Fruit fly (Drosophila melanogaster) whole organism, pupa: ENCODE data around the gene CG34268.
A peak's percentile ranks its signal among the peaks of the same experiment; 100 is the strongest.

ENCODE experiments used
- CG10348 ChIP-seq: fragments of 200-800 bp; sonication (Bioruptor generic); IDR thresholded peaks from 2 replicates; pipeline ENCODE4 v1.3.6; 2022; ENCODE audit warnings: missing biosample characterization, missing genetic modification characterization
- CG12605 ChIP-seq: fragments of 200-800 bp; sonication (Bioruptor generic); IDR thresholded peaks from 2 replicates; pipeline ENCODE4 v1.3.6; 2022; ENCODE audit warnings: missing biosample characterization, missing genetic modification characterization
- CG13204 ChIP-seq: fragments of 200-800 bp; sonication (Bioruptor generic); optimal IDR thresholded peaks from 2 replicates; lab custom pipeline; 2018; ENCODE audit warnings: missing biosample characterization, mild to moderate bottlenecking, missing genetic modification characterization, moderate library complexity
- CG14655 ChIP-seq: fragments of 200-800 bp; sonication (Bioruptor generic); optimal IDR thresholded peaks from 3 replicates; lab custom pipeline; 2017; ENCODE audit warnings: mild to moderate bottlenecking, missing biosample characterization, missing genetic modification reagents, missing genetic modification characterization
- CG15710 ChIP-seq: fragments of 200-800 bp; sonication (Bioruptor generic); optimal IDR thresholded peaks from 2 replicates; lab custom pipeline; 2018; ENCODE audit warnings: missing biosample characterization, mild to moderate bottlenecking, missing genetic modification characterization, moderate library complexity
- CG17806 ChIP-seq: fragments of 200-800 bp; sonication (Bioruptor generic); optimal IDR thresholded peaks from 2 replicates; lab custom pipeline; 2018; ENCODE audit warnings: missing biosample characterization, mild to moderate bottlenecking, missing genetic modification characterization, moderate library complexity
- CG32121 ChIP-seq: fragments of 200-800 bp; sonication (Bioruptor generic); IDR thresholded peaks from 2 replicates; pipeline ENCODE4 v1.3.6; 2022; ENCODE audit warnings: missing biosample characterization, missing genetic modification characterization
- CG34367 ChIP-seq: fragments of 200-800 bp; sonication (Bioruptor generic); optimal IDR thresholded peaks from 2 replicates; lab custom pipeline; 2018; ENCODE audit warnings: missing biosample characterization, mild to moderate bottlenecking, missing genetic modification characterization
- CG4496 ChIP-seq: fragments of 200-800 bp; sonication (Bioruptor generic); IDR thresholded peaks from 3 replicates; pipeline ENCODE4 v1.3.6; 2022; ENCODE audit warnings: missing biosample characterization, missing genetic modification characterization
- CG8159 ChIP-seq: fragments of 200-800 bp; sonication (Bioruptor generic); optimal IDR thresholded peaks from 3 replicates; lab custom pipeline; 2018; ENCODE audit warnings: missing biosample characterization, mild to moderate bottlenecking, missing genetic modification characterization, moderate library complexity
- CG8301 ChIP-seq: fragments of 200-800 bp; sonication (Bioruptor generic); optimal IDR thresholded peaks from 2 replicates; lab custom pipeline; 2018; ENCODE audit warnings: missing biosample characterization, mild to moderate bottlenecking, missing genetic modification characterization
- CG9948 ChIP-seq: fragments of 200-800 bp; sonication (Bioruptor generic); optimal IDR thresholded peaks from 2 replicates; lab custom pipeline; 2018; ENCODE audit warnings: missing biosample characterization, mild to moderate bottlenecking, missing genetic modification characterization, moderate library complexity
- D1 ChIP-seq: fragments of 200-800 bp; sonication (Bioruptor generic); optimal IDR thresholded peaks from 2 replicates; lab custom pipeline; 2018; ENCODE audit warnings: missing biosample characterization, mild to moderate bottlenecking, missing genetic modification characterization, moderate library complexity
- EcR ChIP-seq: fragments of 200-800 bp; sonication (Bioruptor generic); optimal IDR thresholded peaks from 3 replicates; lab custom pipeline; 2019; ENCODE audit warnings: missing biosample characterization, missing genetic modification characterization, mild to moderate bottlenecking, moderate library complexity, missing genetic modification reagents
- Ets98B ChIP-seq: fragments of 200-800 bp; sonication (Bioruptor generic); IDR thresholded peaks from 2 replicates; pipeline ENCODE4 v1.3.6; 2022; ENCODE audit warnings: missing biosample characterization, missing genetic modification characterization
- Pif1A ChIP-seq: fragments of 200-800 bp; sonication (Bioruptor generic); optimal IDR thresholded peaks from 3 replicates; lab custom pipeline; 2016; ENCODE audit warnings: missing biosample characterization, missing genetic modification characterization
- Pif1B ChIP-seq: fragments of 200-800 bp; sonication (Bioruptor generic); optimal IDR thresholded peaks from 3 replicates; lab custom pipeline; 2016; ENCODE audit warnings: missing biosample characterization, missing genetic modification characterization
- Snoo ChIP-seq: fragments of 200-800 bp; sonication (Bioruptor generic); optimal IDR thresholded peaks from 3 replicates; lab custom pipeline; 2017; ENCODE audit warnings: missing biosample characterization, mild to moderate bottlenecking, missing genetic modification characterization, inconsistent platforms
- fd96Ca ChIP-seq: fragments of 200-800 bp; sonication (Bioruptor generic); IDR thresholded peaks from 3 replicates; pipeline ENCODE4 v1.3.6; 2022; ENCODE audit warnings: missing biosample characterization, missing genetic modification characterization
- gl ChIP-seq: fragments of 200-800 bp; sonication (Bioruptor generic); optimal IDR thresholded peaks from 2 replicates; lab custom pipeline; 2018; ENCODE audit warnings: missing biosample characterization, mild to moderate bottlenecking, missing genetic modification characterization
- rn ChIP-seq: fragments of 200-800 bp; sonication (Bioruptor generic); IDR thresholded peaks from 2 replicates; pipeline ENCODE4 v1.3.6; 2022; ENCODE audit warnings: missing biosample characterization, missing genetic modification characterization

The CG34268 gene

dm6 chr3L:539383-540088, 38.8 kb downstream of the CG34268 start:
- TF ChIP-seq CG4496 (peak; percentile 60), fd96Ca (peak; percentile 45; the same call in 1 of the 3 replicates), Pif1B (peak; percentile 43), CG32121 (GFP tag; lab: Robert Waterston, UW) (0 out of 2 replicates have a peak, but pooled peaks have one; percentile 15), CG12605 (GFP tag; lab: Robert Waterston, UW) (peak; percentile 69; the same call in 1 of the 2 replicates), CG8159 (tag; lab: Kevin White, UChicago) (peak; percentile 48), D1 (tag; lab: Kevin White, UChicago) (no peak), CG13204 (GFP tag; lab: Kevin White, UChicago) (peak; percentile 74), EcR (GFP tag; lab: Kevin White, UChicago) (peak; percentile 7), CG8301 (tag; lab: Kevin White, UChicago) (peak; percentile 60), CG10348 (GFP tag; lab: Robert Waterston, UW) (no peak), Ets98B (GFP tag; lab: Robert Waterston, UW) (no peak; the same call in 1 of the 2 replicates), CG14655 (GFP tag; lab: Kevin White, UChicago) (peak; percentile 74), Pif1A (peak; percentile 73), Snoo (peak; percentile 15), CG15710 (tag; lab: Kevin White, UChicago) (peak; percentile 46), CG17806 (tag; lab: Kevin White, UChicago) (peak; percentile 27), gl (tag; lab: Kevin White, UChicago) (peak; percentile 84), CG34367 (tag; lab: Kevin White, UChicago) (peak; percentile 53), CG9948 (tag; lab: Kevin White, UChicago) (peak; percentile 23), rn (GFP tag; lab: Robert Waterston, UW) (no peak)

DNA sequence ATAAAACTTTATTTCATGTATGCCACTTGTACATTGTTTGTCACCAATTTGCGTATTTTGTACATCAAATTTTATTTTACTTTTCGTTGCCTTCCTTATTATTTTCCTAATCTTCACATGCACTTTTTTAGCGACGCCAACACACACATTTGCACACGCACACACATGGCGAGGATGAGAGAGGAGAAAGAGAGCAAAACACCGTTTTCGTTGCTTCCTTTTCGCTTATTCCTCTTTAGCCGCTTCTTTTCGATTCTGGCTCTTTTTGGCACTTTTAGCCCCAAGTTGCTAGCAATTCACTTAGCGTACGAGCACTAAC, 39.3 kb downstream of the CG34268 start:
- TF ChIP-seq CG12605 (GFP tag; lab: Robert Waterston, UW), result no peak
- peak; percentile 1 for TF ChIP-seq CG14655 (GFP tag; lab: Kevin White, UChicago)

DNA sequence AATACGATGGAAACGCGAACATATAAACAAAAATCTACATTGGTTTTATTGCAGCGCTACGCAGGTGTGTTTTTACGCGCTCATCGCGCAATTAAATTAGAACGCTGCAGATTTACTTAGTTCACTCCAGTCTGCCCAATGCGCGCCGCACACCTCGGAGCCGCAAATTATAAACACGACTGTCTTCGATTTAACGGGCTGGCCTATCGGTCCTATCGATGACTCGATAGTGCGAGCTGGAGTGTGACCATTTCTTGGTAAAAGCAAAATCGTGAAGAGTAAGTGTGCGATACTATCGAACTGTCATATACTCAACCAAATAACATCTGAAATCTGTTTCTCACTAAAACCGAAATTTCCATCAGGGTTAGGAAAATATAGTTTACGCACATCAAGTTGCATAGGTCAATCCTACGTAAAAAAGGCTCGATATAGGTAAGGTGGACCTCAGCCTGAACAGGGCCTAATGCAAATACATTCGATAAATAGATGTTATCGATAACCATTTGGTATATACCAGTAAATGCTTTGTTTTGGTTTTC, 39.7 kb downstream of the CG34268 start, which contains the start of the genes klar and BORCS6:
klar (minus strand) TSS at position 183 of the 542 bp plus-strand sequence.
BORCS6 (plus strand) TSS at position 420 of the 542 bp plus-strand sequence.
- TF ChIP-seq CG34367 (tag; lab: Kevin White, UChicago), result no peak
- 0 out of 3 replicates have a peak, but pooled peaks have one; percentile 37 for TF ChIP-seq fd96Ca
- TF ChIP-seq CG17806 (tag; lab: Kevin White, UChicago), result peak; percentile 36
- TF ChIP-seq CG15710 (tag; lab: Kevin White, UChicago), result peak; percentile 22
- TF ChIP-seq rn (GFP tag; lab: Robert Waterston, UW), result no peak
- TF ChIP-seq Snoo, result no peak
- no peak for TF ChIP-seq CG8301 (tag; lab: Kevin White, UChicago)
- TF ChIP-seq EcR (GFP tag; lab: Kevin White, UChicago), result no peak
- no peak for TF ChIP-seq CG12605 (GFP tag; lab: Robert Waterston, UW)
- TF ChIP-seq Pif1A, result no peak
- TF ChIP-seq CG8159 (tag; lab: Kevin White, UChicago), result peak; percentile 35
- TF ChIP-seq CG9948 (tag; lab: Kevin White, UChicago), result peak; percentile 12
- no peak for TF ChIP-seq CG32121 (GFP tag; lab: Robert Waterston, UW)
- TF ChIP-seq Pif1B, result no peak
- no peak for TF ChIP-seq CG10348 (GFP tag; lab: Robert Waterston, UW)
- no peak for TF ChIP-seq gl (tag; lab: Kevin White, UChicago)
- TF ChIP-seq CG4496, result no peak
- TF ChIP-seq Ets98B (GFP tag; lab: Robert Waterston, UW), result peak; percentile 37; the same call in 1 of the 2 replicates
- TF ChIP-seq CG13204 (GFP tag; lab: Kevin White, UChicago), result no peak
- no peak for TF ChIP-seq CG14655 (GFP tag; lab: Kevin White, UChicago)
- peak; percentile 36 for TF ChIP-seq D1 (tag; lab: Kevin White, UChicago)

DNA sequence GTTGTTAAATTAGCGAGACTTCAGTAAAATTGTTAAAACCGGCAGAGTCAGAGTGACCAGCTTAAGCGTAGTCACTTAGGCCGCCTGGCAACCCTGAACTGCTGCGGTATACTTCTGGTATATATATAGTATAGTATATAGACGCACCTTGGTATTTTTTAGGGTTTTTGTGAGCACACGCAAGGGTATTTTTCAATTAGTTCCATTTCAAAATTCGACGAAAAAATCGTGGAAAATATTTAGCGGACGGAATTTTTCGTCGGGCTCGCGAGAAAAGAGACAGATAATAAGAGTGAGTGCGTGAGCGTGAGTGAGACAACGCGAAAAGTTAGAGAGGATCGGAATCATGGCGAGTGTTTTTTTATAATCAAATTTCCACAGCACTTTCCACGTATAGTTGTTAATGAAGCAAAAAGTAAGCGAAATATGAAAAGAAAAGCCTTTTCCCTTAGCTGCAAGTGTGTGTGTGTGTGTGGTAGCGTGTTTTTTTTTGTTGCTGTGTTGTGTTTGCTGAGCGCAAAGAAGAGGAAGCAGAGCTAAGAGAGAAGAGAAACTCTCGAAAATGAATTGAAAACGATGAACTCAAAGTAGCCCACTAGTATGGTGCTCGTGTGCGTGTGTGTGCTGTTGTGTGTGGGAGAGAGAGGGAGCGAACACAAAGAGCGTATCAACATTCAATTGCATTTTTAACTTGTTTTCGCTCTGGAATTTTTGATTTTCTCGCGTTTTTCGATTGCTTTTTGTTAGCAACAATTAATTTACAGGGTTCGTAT, 42.3 kb downstream of the CG34268 start, which contains the start of the genes Cypl and Hipk:
Cypl (minus strand) TSS at position 69 of the 773 bp plus-strand sequence.
Hipk (plus strand) TSS at position 198 of the 773 bp plus-strand sequence.
- TF ChIP-seq CG13204 (GFP tag; lab: Kevin White, UChicago) (peak; percentile 11), Pif1A (peak; percentile 37), CG8159 (tag; lab: Kevin White, UChicago) (peak; percentile 2), CG4496 (peak; percentile 43; the same call in 1 of the 3 replicates), CG8301 (tag; lab: Kevin White, UChicago) (peak; percentile 27), Pif1B (peak; percentile 54), D1 (tag; lab: Kevin White, UChicago) (no peak), CG15710 (tag; lab: Kevin White, UChicago) (no peak), Snoo (peak; percentile 15), EcR (GFP tag; lab: Kevin White, UChicago) (peak; percentile 88), rn (GFP tag; lab: Robert Waterston, UW) (no peak), Ets98B (GFP tag; lab: Robert Waterston, UW) (peak; percentile 29; the same call in 1 of the 2 replicates), CG32121 (GFP tag; lab: Robert Waterston, UW) (0 out of 2 replicates have a peak, but pooled peaks have one; percentile 10), CG12605 (GFP tag; lab: Robert Waterston, UW) (0 out of 2 replicates have a peak, but pooled peaks have one; percentile 49)
